Worm (Caenorhabditis elegans): Measurements from ENCODE around the gene mltn-8.

Gene mltn-8

DNA sequence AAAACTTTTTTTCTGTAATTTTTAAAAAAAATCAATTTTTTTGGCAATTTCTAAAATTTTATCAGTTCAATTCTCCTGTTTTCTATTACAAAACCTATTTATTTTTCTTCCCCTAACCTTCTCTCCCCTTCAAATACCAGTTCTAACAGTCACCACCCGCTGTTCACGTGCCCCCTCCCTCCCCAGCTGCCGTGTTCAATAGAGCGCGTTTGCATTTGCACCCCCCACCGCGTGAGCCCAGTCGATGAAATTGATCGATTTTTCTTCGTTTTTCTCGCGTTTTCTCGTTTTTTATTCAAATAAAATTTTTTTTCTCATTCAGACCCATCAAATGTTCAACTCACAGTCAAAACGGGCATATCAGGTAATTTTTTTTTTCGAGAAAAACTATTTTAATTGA lies 31.0 kb downstream of the mltn-8 start, which contains the start of gene atg-9 (continued):
- TF ChIP-seq egl-27 (tag; optimal IDR thresholded peaks at IDR 0.05) (no peak), mml-1 (tag; optimal IDR thresholded peaks at IDR 0.05) (peak; percentile 46), nfya-1 (tag; optimal IDR thresholded peaks at IDR 0.05; ENCODE audit: insufficient read depth) (peak; percentile 75), daf-12 (tag; optimal IDR thresholded peaks at IDR 0.05) (no peak), elt-1 (tag; optimal IDR thresholded peaks at IDR 0.05) (no peak), nhr-67 (tag; optimal IDR thresholded peaks at IDR 0.05) (no peak), ama-1 (optimal IDR thresholded peaks at IDR 0.05) (peak; percentile 70), elt-2 (tag; optimal IDR thresholded peaks at IDR 0.05) (peak; percentile 59), nhr-237 (tag; optimal IDR thresholded peaks at IDR 0.05) (no peak), ceh-9 (tag; optimal IDR thresholded peaks at IDR 0.05) (no peak), nhr-25 (tag; optimal IDR thresholded peaks at IDR 0.05) (peak; percentile 86), unc-39 (tag; optimal IDR thresholded peaks at IDR 0.05) (no peak), jun-1 (tag; optimal IDR thresholded peaks at IDR 0.05) (peak; percentile 42)

DNA sequence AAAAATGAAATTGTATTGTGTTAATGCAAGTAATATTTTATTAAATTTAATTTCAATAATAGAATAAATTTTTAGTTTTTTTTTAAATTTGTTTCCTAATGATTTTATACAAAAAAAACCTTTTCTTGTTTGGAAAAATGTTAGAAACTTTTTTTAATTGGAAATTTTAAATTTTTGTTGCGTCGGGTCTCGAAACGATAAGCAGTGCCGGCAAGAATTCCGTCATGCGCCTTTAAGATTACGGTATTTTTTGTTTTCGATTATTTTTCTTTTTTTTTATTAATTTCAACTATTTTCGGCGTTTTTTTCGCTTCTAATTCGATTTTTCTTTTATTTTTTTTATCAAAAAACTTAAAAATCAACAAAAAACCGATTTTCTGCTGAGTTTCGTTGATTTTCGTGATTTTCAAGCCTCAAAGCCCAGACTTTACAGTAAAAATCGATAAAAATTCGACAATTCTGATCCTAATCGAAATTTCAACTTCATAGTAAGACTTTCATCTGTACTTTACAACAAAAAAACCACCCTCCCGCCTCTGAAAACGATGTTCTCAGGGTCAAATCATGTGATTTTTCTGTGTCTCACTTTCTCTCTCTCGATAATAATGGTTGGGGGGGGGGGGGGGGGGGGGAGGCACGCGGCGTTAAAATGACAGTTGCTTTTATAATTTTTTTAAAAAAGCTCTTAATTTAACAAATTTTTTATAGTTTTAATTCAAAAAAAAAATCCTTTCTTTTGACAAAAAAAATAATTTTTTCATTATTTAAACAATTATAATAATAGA lies 32.3 kb downstream of the mltn-8 start:
- TF ChIP-seq ama-1 (optimal IDR thresholded peaks at IDR 0.05) (no peak), ceh-82 (tag; optimal IDR thresholded peaks at IDR 0.05) (no peak), nhr-237 (tag; optimal IDR thresholded peaks at IDR 0.05) (no peak), aly-2 (tag; optimal IDR thresholded peaks at IDR 0.05) (no peak), unc-62 (GFP tag; optimal IDR thresholded peaks at IDR 0.05) (no peak), ceh-28 (tag; optimal IDR thresholded peaks at IDR 0.05) (no peak), ztf-11 (tag; optimal IDR thresholded peaks at IDR 0.05) (no peak), fos-1 (tag; optimal IDR thresholded peaks at IDR 0.05) (no peak), nhr-25 (tag; optimal IDR thresholded peaks at IDR 0.05) (no peak), elt-3 (tag; optimal IDR thresholded peaks at IDR 0.05) (no peak)

DNA sequence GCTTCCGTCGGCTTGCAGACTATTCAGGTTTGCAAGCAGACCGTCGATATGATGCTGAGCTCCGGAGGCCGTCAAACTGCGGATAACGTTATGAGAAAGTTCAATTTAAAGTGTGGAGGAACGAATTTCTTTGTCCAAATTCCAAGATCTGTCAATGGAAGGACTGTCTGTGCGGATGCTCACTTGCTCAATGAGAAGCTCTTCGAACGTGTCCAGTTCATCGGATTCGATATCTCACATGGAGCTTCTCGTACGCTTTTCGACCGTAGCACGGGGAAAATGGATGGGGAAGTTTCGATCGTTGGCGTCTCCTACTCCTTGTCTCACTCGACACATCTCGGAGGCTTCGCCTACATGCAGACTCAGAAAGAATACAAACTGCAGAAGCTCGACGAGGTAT lies 34.1 kb downstream of the mltn-8 start:
- TF ChIP-seq fos-1 (tag; optimal IDR thresholded peaks at IDR 0.05), result no peak
- no peak for TF ChIP-seq ztf-4 (tag; optimal IDR thresholded peaks at IDR 0.05)
- no peak for TF ChIP-seq unc-62 (GFP tag; optimal IDR thresholded peaks at IDR 0.05)
- TF ChIP-seq pqm-1 (tag; optimal IDR thresholded peaks at IDR 0.05), result no peak

DNA sequence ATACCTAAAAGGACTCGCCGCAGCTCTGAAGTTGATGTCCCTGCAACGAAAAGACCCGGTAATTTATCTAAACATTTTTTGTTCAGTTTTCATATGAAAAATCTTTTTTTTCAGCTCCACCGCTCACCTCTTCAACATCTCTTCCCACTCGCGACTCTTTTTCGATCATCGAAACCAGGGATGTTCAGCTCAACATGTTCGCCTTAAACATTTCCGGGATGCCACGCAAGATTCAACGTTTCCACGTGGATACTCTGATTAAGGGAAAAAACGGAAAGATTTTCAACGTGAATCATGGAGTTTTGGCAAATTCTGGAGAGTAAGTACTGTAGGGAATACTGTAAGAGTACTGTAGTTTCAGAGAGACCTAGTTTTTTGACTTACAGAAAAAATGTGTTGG lies 36.5 kb downstream of the mltn-8 start:
- TF ChIP-seq egl-5 (tag; optimal IDR thresholded peaks at IDR 0.05), result no peak
- TF ChIP-seq hmg-11 (tag; optimal IDR thresholded peaks at IDR 0.05), result no peak
- no peak for TF ChIP-seq snpc-4 (tag; optimal IDR thresholded peaks at IDR 0.05)
- no peak for TF ChIP-seq nhr-67 (tag; optimal IDR thresholded peaks at IDR 0.05)
- TF ChIP-seq sea-2 (GFP tag; optimal IDR thresholded peaks at IDR 0.05), result no peak
- no peak for TF ChIP-seq jun-1 (tag; optimal IDR thresholded peaks at IDR 0.05)
- TF ChIP-seq pha-4 (tag; optimal IDR thresholded peaks at IDR 0.05), result no peak
- TF ChIP-seq ZK546.5 (tag; optimal IDR thresholded peaks at IDR 0.05), result no peak
- TF ChIP-seq daf-12 (tag; optimal IDR thresholded peaks at IDR 0.05), result no peak
- no peak for TF ChIP-seq lin-15B (tag; optimal IDR thresholded peaks at IDR 0.05)
- no peak for TF ChIP-seq tbx-2 (tag; optimal IDR thresholded peaks at IDR 0.05)
- no peak for TF ChIP-seq mml-1 (tag; optimal IDR thresholded peaks at IDR 0.05)
- no peak for TF ChIP-seq fkh-10 (GFP tag; optimal IDR thresholded peaks at IDR 0.05)
- no peak for TF ChIP-seq mdl-1 (tag; optimal IDR thresholded peaks at IDR 0.05)
- no peak for TF ChIP-seq ceh-28 (tag; optimal IDR thresholded peaks at IDR 0.05)
- no peak for TF ChIP-seq nhr-43 (tag; optimal IDR thresholded peaks at IDR 0.05; ENCODE audit: poor library complexity, severe bottlenecking)

DNA sequence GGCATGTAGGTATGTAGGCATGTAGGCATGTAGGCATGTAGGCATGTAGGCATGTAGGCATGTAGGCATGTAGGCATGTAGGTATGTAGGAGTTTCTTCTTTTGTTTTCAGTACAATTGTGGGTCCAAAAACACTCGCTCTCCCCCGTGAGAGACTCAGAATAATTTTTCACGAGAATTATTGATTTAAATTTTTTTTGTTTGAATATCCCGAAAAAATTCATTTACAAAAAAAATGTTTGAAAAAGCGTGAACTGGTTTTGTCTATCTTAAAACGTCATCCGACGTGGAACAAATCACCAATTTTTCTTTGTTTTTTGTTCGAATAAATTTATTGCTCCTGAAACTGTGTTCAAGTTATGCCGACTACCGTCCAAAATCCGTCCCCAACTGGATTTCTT lies 37.0 kb downstream of the mltn-8 start, which contains the start of gene wago-10:
Gene wago-10 (plus strand): TSS at position 301 of the 400 bp plus-strand sequence.
- TF ChIP-seq nhr-12 (tag; optimal IDR thresholded peaks at IDR 0.05), result no peak
- no peak for TF ChIP-seq nhr-237 (tag; optimal IDR thresholded peaks at IDR 0.05)
- TF ChIP-seq nhr-28 (tag; optimal IDR thresholded peaks at IDR 0.05), result no peak
